Fruit fly (Drosophila melanogaster) whole organism, embryonic: ENCODE data around the gene Osbp.

Experiments used
- ATbp ChIP-seq: fragments of 200-800 bp; sonication (Bioruptor generic); optimal IDR thresholded peaks from 2 replicates; lab custom pipeline; 2017; ENCODE audit warnings: missing biosample characterization, mild to moderate bottlenecking, missing genetic modification characterization, missing genetic modification reagents
- Abd-B ChIP-seq: fragments of 200-800 bp; sonication (Bioruptor generic); optimal IDR thresholded peaks from 2 replicates; lab custom pipeline; 2018; ENCODE audit warnings: missing biosample characterization, mild to moderate bottlenecking, missing genetic modification characterization, moderate library complexity
- Antp ChIP-seq: fragments of 200-800 bp; sonication (Bioruptor generic); optimal IDR thresholded peaks from 3 replicates; lab custom pipeline; 2016; ENCODE audit warnings: missing biosample characterization, missing genetic modification characterization
- B-H1 ChIP-seq: fragments of 200-800 bp; sonication (Bioruptor generic); IDR thresholded peaks from 3 replicates; pipeline ENCODE4 v1.3.6; 2022; ENCODE audit warnings: missing biosample characterization, missing genetic modification characterization
- BEAF-32 ChIP-seq: fragments of 200-800 bp; sonication (Bioruptor generic); optimal IDR thresholded peaks from 3 replicates; lab custom pipeline; 2017; ENCODE audit warnings: missing biosample characterization, missing genetic modification characterization, mild to moderate bottlenecking, moderate library complexity, missing genetic modification reagents
- CG10321 ChIP-seq: fragments of 200-800 bp; sonication (Bioruptor generic); IDR thresholded peaks from 2 replicates; pipeline ENCODE4 v1.3.6; 2022; ENCODE audit warnings: missing biosample characterization, missing genetic modification characterization
- CG11398 ChIP-seq: fragments of 200-800 bp; sonication (Bioruptor generic); optimal IDR thresholded peaks from 2 replicates; lab custom pipeline; 2016; ENCODE audit warnings: missing biosample characterization, missing genetic modification characterization
- CG12744 ChIP-seq: fragments of 200-800 bp; sonication (Bioruptor generic); optimal IDR thresholded peaks from 2 replicates; lab custom pipeline; 2016; ENCODE audit warnings: missing biosample characterization, missing genetic modification characterization
- CG14860 ChIP-seq: fragments of 200-800 bp; sonication (Bioruptor generic); IDR thresholded peaks from 3 replicates; pipeline ENCODE4 v1.3.6; 2022; ENCODE audit warnings: missing biosample characterization, missing genetic modification characterization; ENCODE audit not compliant: partially characterized antibody
- CG1529 ChIP-seq: fragments of 200-800 bp; sonication (Bioruptor generic); optimal IDR thresholded peaks from 3 replicates; lab custom pipeline; 2018; ENCODE audit warnings: missing biosample characterization, missing genetic modification characterization
- CG1647 ChIP-seq: fragments of 200-800 bp; sonication (Bioruptor generic); optimal IDR thresholded peaks from 3 replicates; lab custom pipeline; 2016; ENCODE audit warnings: missing biosample characterization, missing genetic modification characterization
- CG16779 ChIP-seq: fragments of 200-800 bp; sonication (Bioruptor generic); IDR thresholded peaks from 2 replicates; pipeline ENCODE4 v1.3.6; 2022; ENCODE audit warnings: missing biosample characterization, missing genetic modification characterization
- CG17361 ChIP-seq: fragments of 200-800 bp; sonication (Bioruptor generic); IDR thresholded peaks from 3 replicates; pipeline ENCODE4 v1.3.6; 2022; ENCODE audit warnings: missing biosample characterization, missing genetic modification characterization
- CG17568 ChIP-seq: fragments of 200-800 bp; sonication (Bioruptor generic); optimal IDR thresholded peaks from 2 replicates; lab custom pipeline; 2018; ENCODE audit warnings: missing biosample characterization, mild to moderate bottlenecking, missing genetic modification characterization, moderate library complexity
- CG31441 ChIP-seq: fragments of 200-800 bp; sonication (Bioruptor generic); IDR thresholded peaks from 2 replicates; pipeline ENCODE4 v1.3.6; 2022; ENCODE audit warnings: missing biosample characterization, missing genetic modification characterization
- CG33213 ChIP-seq: fragments of 200-800 bp; sonication (Bioruptor generic); optimal IDR thresholded peaks from 3 replicates; lab custom pipeline; 2016; ENCODE audit warnings: missing biosample characterization, missing genetic modification characterization
- CG3838 ChIP-seq: fragments of 200-800 bp; sonication (Bioruptor generic); optimal IDR thresholded peaks from 3 replicates; lab custom pipeline; 2016; ENCODE audit warnings: missing biosample characterization, missing genetic modification characterization
- CG4707 ChIP-seq: fragments of 200-800 bp; sonication (Bioruptor generic); optimal IDR thresholded peaks from 2 replicates; lab custom pipeline; 2018; ENCODE audit warnings: missing biosample characterization, mild to moderate bottlenecking, missing genetic modification characterization, moderate library complexity
- CG5180 ChIP-seq: fragments of 200-800 bp; sonication (Bioruptor generic); optimal IDR thresholded peaks from 3 replicates; lab custom pipeline; 2017; ENCODE audit warnings: missing biosample characterization, missing genetic modification characterization, mild to moderate bottlenecking, moderate library complexity, missing genetic modification reagents
- CG5245 ChIP-seq: fragments of 200-800 bp; sonication (Bioruptor generic); optimal IDR thresholded peaks from 3 replicates; lab custom pipeline; 2016; ENCODE audit warnings: missing biosample characterization, missing genetic modification characterization
- CG6654 ChIP-seq: fragments of 200-800 bp; sonication (Bioruptor generic); optimal IDR thresholded peaks from 2 replicates; lab custom pipeline; 2017; ENCODE audit warnings: missing biosample characterization, mild to moderate bottlenecking, missing genetic modification characterization
- CG7839 ChIP-seq: fragments of 200-800 bp; sonication (Bioruptor generic); optimal IDR thresholded peaks from 3 replicates; lab custom pipeline; 2018; ENCODE audit warnings: missing biosample characterization, mild to moderate bottlenecking, missing genetic modification characterization, moderate library complexity
- CG8089 ChIP-seq: fragments of 200-800 bp; sonication (Bioruptor generic); optimal IDR thresholded peaks from 3 replicates; lab custom pipeline; 2016; ENCODE audit warnings: missing biosample characterization, missing genetic modification characterization
- CG8388 ChIP-seq: fragments of 200-800 bp; sonication (Bioruptor generic); optimal IDR thresholded peaks from 2 replicates; lab custom pipeline; 2019; ENCODE audit warnings: missing biosample characterization, mild to moderate bottlenecking, missing genetic modification characterization, moderate library complexity
- D ChIP-seq, 2 experiments: fragments of 200-800 bp in 1 of 2; fragments of >200 bp in 1 of 2; sonication (Bioruptor generic) in 1 of 2; optimal IDR thresholded peaks; 2 replicates in 1 of 2; 3 replicates in 1 of 2; lab custom pipeline; 2017; ENCODE audit warnings: mild to moderate bottlenecking in 1 of 2, missing biosample characterization in 1 of 2, missing genetic modification characterization in 1 of 2, missing genetic modification reagents in 1 of 2
- Doc2 ChIP-seq: fragments of 200-800 bp; sonication (Bioruptor generic); IDR thresholded peaks from 2 replicates; pipeline ENCODE4 v1.3.6; 2022; ENCODE audit warnings: missing biosample characterization, missing genetic modification characterization
- H15 ChIP-seq: fragments of 200-800 bp; sonication (Bioruptor generic); IDR thresholded peaks from 3 replicates; pipeline ENCODE4 v1.3.6; 2022; ENCODE audit warnings: missing biosample characterization, missing genetic modification characterization
- Hmx ChIP-seq: fragments of 200-800 bp; sonication (Bioruptor generic); optimal IDR thresholded peaks from 2 replicates; lab custom pipeline; 2016; ENCODE audit warnings: missing biosample characterization, missing genetic modification characterization
- Nf-YA ChIP-seq: fragments of 200-800 bp; sonication (Bioruptor generic); IDR thresholded peaks from 2 replicates; pipeline ENCODE4 v1.3.6; 2022; ENCODE audit warnings: missing biosample characterization, missing genetic modification characterization
- Nf-YC ChIP-seq: fragments of 200-800 bp; optimal IDR thresholded peaks from 3 replicates; lab custom pipeline; 2019; ENCODE audit warnings: missing biosample characterization, mild to moderate bottlenecking, missing genetic modification characterization, moderate library complexity
- TFAM ChIP-seq: fragments of 200-800 bp; sonication (Bioruptor generic); optimal IDR thresholded peaks from 2 replicates; lab custom pipeline; 2017; ENCODE audit warnings: missing biosample characterization, missing genetic modification characterization, inconsistent platforms
- Xrp1 ChIP-seq: fragments of 200-800 bp; sonication (Bioruptor generic); IDR thresholded peaks from 2 replicates; pipeline ENCODE4 v1.3.6; 2022; ENCODE audit warnings: missing biosample characterization, missing genetic modification characterization
- bbx ChIP-seq: fragments of 200-800 bp; sonication (Bioruptor generic); IDR thresholded peaks from 2 replicates; pipeline ENCODE4 v1.3.6; 2022; ENCODE audit warnings: missing biosample characterization, missing genetic modification characterization; ENCODE audit not compliant: partially characterized antibody
- br ChIP-seq: fragments of >200 bp; optimal IDR thresholded peaks from 2 replicates; lab custom pipeline; 2017
- cad ChIP-seq: fragments of >200 bp; optimal IDR thresholded peaks from 2 replicates; lab custom pipeline; 2017; ENCODE audit warnings: missing biosample characterization, missing genetic modification characterization
- chinmo ChIP-seq: fragments of 200-800 bp; sonication (Bioruptor generic); IDR thresholded peaks from 4 replicates; pipeline ENCODE4 v1.3.6; 2022; ENCODE audit warnings: missing biosample characterization, missing genetic modification characterization; ENCODE audit not compliant: partially characterized antibody
- dpn ChIP-seq, 2 experiments: fragments of 200-800 bp; sonication (Bioruptor generic); optimal IDR thresholded peaks; 3 replicates each; lab custom pipeline; 2016; ENCODE audit warnings: missing biosample characterization in 2 of 2, missing genetic modification characterization in 2 of 2
- emc ChIP-seq: fragments of 200-800 bp; sonication (Bioruptor generic); optimal IDR thresholded peaks from 2 replicates; lab custom pipeline; 2016; ENCODE audit warnings: missing biosample characterization, missing genetic modification characterization
- gcm2 ChIP-seq: fragments of 200-800 bp; sonication (Bioruptor generic); optimal IDR thresholded peaks from 2 replicates; lab custom pipeline; 2016; ENCODE audit warnings: missing biosample characterization, missing genetic modification characterization
- gt ChIP-seq: fragments of 200-800 bp; sonication (Bioruptor generic); IDR thresholded peaks from 2 replicates; pipeline ENCODE4 v1.3.6; 2022; ENCODE audit warnings: missing biosample characterization, missing genetic modification characterization
- her ChIP-seq: fragments of 200-800 bp; sonication (Bioruptor generic); optimal IDR thresholded peaks from 2 replicates; lab custom pipeline; 2016; ENCODE audit warnings: missing biosample characterization, missing genetic modification characterization
- kni ChIP-seq: fragments of 200-800 bp; sonication (Bioruptor generic); optimal IDR thresholded peaks from 3 replicates; lab custom pipeline; 2017; ENCODE audit warnings: mild to moderate bottlenecking, missing biosample characterization, missing genetic modification reagents, missing genetic modification characterization
- nerfin-1 ChIP-seq: fragments of 200-800 bp; sonication (Bioruptor generic); optimal IDR thresholded peaks from 3 replicates; lab custom pipeline; 2019; ENCODE audit warnings: missing biosample characterization, mild to moderate bottlenecking, missing genetic modification characterization, moderate library complexity
- otp ChIP-seq: fragments of 200-800 bp; sonication (Bioruptor generic); IDR thresholded peaks from 3 replicates; pipeline ENCODE4, ENCODE4 v1.3.6; 2022; ENCODE audit warnings: missing biosample characterization, missing genetic modification characterization
- repo ChIP-seq: fragments of 200-800 bp; sonication (Bioruptor generic); optimal IDR thresholded peaks from 2 replicates; lab custom pipeline; 2016; ENCODE audit warnings: missing biosample characterization, missing genetic modification characterization
- sc ChIP-seq, 3 experiments: fragments of >200 bp in 2 of 3; fragments of 200-800 bp in 1 of 3; sonication (Bioruptor generic) in 1 of 3; optimal IDR thresholded peaks; 2 replicates in 2 of 3; 3 replicates in 1 of 3; lab custom pipeline; 2017; ENCODE audit warnings: mild to moderate bottlenecking in 1 of 3, missing biosample characterization in 1 of 3, missing genetic modification characterization in 1 of 3, missing genetic modification reagents in 1 of 3
- sr ChIP-seq: fragments of 200-800 bp; sonication (Bioruptor generic); IDR thresholded peaks from 3 replicates; pipeline ENCODE4 v1.3.6; 2022; ENCODE audit warnings: missing biosample characterization, missing genetic modification characterization
- tin ChIP-seq: fragments of 200-800 bp; sonication (Bioruptor generic); optimal IDR thresholded peaks from 3 replicates; lab custom pipeline; 2016; ENCODE audit warnings: missing biosample characterization, missing genetic modification characterization
- unc-4 ChIP-seq: fragments of 200-800 bp; sonication (Bioruptor generic); IDR thresholded peaks from 2 replicates; pipeline ENCODE4 v1.3.6; 2022; ENCODE audit warnings: missing biosample characterization, missing genetic modification characterization; ENCODE audit not compliant: partially characterized antibody
- zfh2 ChIP-seq: fragments of 200-800 bp; sonication (Bioruptor generic); optimal IDR thresholded peaks from 2 replicates; lab custom pipeline; 2016; ENCODE audit warnings: missing biosample characterization, missing genetic modification characterization

Osbp gene

DNA sequence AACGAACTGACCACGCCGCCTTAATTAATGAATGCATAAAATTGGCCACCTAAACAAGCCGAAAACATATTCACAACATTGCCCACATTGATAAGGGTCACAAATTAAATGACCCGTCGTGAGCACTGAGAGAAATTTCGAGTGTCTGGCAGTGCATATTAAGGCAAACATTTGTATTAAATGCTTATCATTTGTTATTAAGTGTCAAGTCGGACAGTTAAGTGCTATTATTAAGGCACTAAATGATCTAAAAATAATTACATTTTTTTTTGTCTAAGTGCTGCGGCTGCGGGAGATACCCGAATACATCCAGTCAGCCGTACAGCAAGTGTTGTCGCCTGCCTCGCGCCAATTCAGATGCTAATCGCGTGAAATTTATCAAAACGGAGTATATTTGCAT is 24.4 kb upstream of the Osbp start (continued):
- TF ChIP-seq TFAM (GFP tag; lab: Kevin White, UChicago) (no peak), CG1647 (GFP tag; lab: Kevin White, UChicago) (peak; percentile 31), Doc2 (GFP tag; lab: Robert Waterston, UW) (peak; percentile 44; the same call in 1 of the 2 replicates), CG6654 (GFP tag; lab: Kevin White, UChicago) (no peak), Antp (GFP tag; lab: Kevin White, UChicago) (peak; percentile 60), CG8089 (GFP tag; lab: Kevin White, UChicago) (no peak), ATbp (GFP tag; lab: Kevin White, UChicago) (peak; percentile 76), CG16779 (GFP tag; lab: Robert Waterston, UW) (0 out of 2 replicates have a peak, but pooled peaks have one; percentile 33), unc-4 (GFP tag; lab: Robert Waterston, UW) (no peak), bbx (GFP tag; lab: Robert Waterston, UW) (no peak), CG17361 (GFP tag; lab: Robert Waterston, UW) (peak; percentile 42; the same call in 2 of the 3 replicates), sc (optimal IDR thresholded peaks at IDR 0.05; lab: Kevin White, UChicago) (no peak), sc (GFP tag; optimal IDR thresholded peaks at IDR 0.05; lab: Kevin White, UChicago) (peak; percentile 17), br (no peak), chinmo (GFP tag; lab: Robert Waterston, UW) (no peak), dpn (GFP tag; optimal IDR thresholded peaks at IDR 0.05; lab: Kevin White, UChicago) (peak; percentile 66 to 72), emc (GFP tag; lab: Kevin White, UChicago) (no peak), nerfin-1 (tag; lab: Kevin White, UChicago) (no peak), kni (GFP tag; lab: Kevin White, UChicago) (no peak), CG33213 (GFP tag; lab: Kevin White, UChicago) (peak; percentile 19), otp (peak; percentile 54; the same call in 2 of the 3 replicates), gcm2 (GFP tag; lab: Kevin White, UChicago) (peak; percentile 25), Nf-YC (tag; lab: Kevin White, UChicago) (no peak), CG31441 (GFP tag; lab: Robert Waterston, UW) (peak; percentile 67), CG5180 (peak; percentile 32), D (optimal IDR thresholded peaks at IDR 0.05; lab: Kevin White, UChicago) (no peak), D (GFP tag; optimal IDR thresholded peaks at IDR 0.05; lab: Kevin White, UChicago) (peak; percentile 7), Nf-YA (GFP tag; lab: Robert Waterston, UW) (peak; percentile 57; the same call in 1 of the 2 replicates), CG7839 (tag; lab: Kevin White, UChicago) (peak; percentile 79), CG10321 (GFP tag; lab: Robert Waterston, UW) (0 out of 2 replicates have a peak, but pooled peaks have one; percentile 37), CG8388 (GFP tag; lab: Kevin White, UChicago) (peak; percentile 45), BEAF-32 (GFP tag; lab: Kevin White, UChicago) (no peak), Hmx (no peak), H15 (GFP tag; lab: Robert Waterston, UW) (peak; percentile 70; the same call in 1 of the 3 replicates), repo (GFP tag; lab: Kevin White, UChicago) (peak; percentile 16), CG11398 (GFP tag; lab: Kevin White, UChicago) (no peak), Xrp1 (GFP tag; lab: Robert Waterston, UW) (peak; percentile 54), CG3838 (GFP tag; lab: Kevin White, UChicago) (no peak), cad (no peak), CG5245 (peak; percentile 23), CG17568 (no peak), CG12744 (peak; percentile 28), CG4707 (GFP tag; lab: Kevin White, UChicago) (peak; percentile 20), Abd-B (peak; percentile 56), gt (GFP tag; lab: Robert Waterston, UW) (no peak), CG14860 (GFP tag; lab: Robert Waterston, UW) (no peak), B-H1 (peak; percentile 66), zfh2 (GFP tag; lab: Kevin White, UChicago) (peak; percentile 65), sr (GFP tag; lab: Robert Waterston, UW) (no peak), her (peak; percentile 59), tin (peak; percentile 61), CG1529 (GFP tag; lab: Kevin White, UChicago) (peak; percentile 2)
